Worm (Caenorhabditis elegans): Measurements from ENCODE around the gene F26G1.15.

ce11 chrII:4805799-4806198, 15.7 kb downstream of the F26G1.15 start:
- TF ChIP-seq ztf-1 (GFP tag; conservative IDR thresholded peaks at IDR 0.05) = no peak
- no peak for TF ChIP-seq aly-2 (tag; optimal IDR thresholded peaks at IDR 0.05)
- TF ChIP-seq nhr-129 (tag; optimal IDR thresholded peaks at IDR 0.05) = peak; percentile 16
- no peak for TF ChIP-seq alr-1 (tag; optimal IDR thresholded peaks at IDR 0.05)
- TF ChIP-seq lin-39 (tag; optimal IDR thresholded peaks at IDR 0.05) = no peak
- TF ChIP-seq F13H6.1 (tag; optimal IDR thresholded peaks at IDR 0.05) = peak; percentile 35

Measured in whole organism, L2 larva.